Fruit fly (Drosophila melanogaster) whole organism, wandering third instar larva: ENCODE measurements around the gene CG14297.

Experiments
- Abd-B ChIP-seq: fragments of >200 bp; optimal IDR thresholded peaks from 2 replicates; lab custom pipeline; 2017; ENCODE audit warnings: missing biosample characterization, missing genetic modification characterization
- Hr83 ChIP-seq: fragments of 200-300 bp; sonication (Bioruptor generic); optimal IDR thresholded peaks from 2 replicates; lab custom pipeline; 2016; ENCODE audit warnings: missing biosample characterization, mild to moderate bottlenecking, missing genetic modification characterization, moderate library complexity; ENCODE audit not compliant: poor library complexity, severe bottlenecking
- woc ChIP-seq: sonication (Bioruptor generic); optimal IDR thresholded peaks from 2 replicates; lab custom pipeline; 2016; ENCODE audit warnings: missing biosample characterization, mild to moderate bottlenecking, missing genetic modification characterization

DNA sequence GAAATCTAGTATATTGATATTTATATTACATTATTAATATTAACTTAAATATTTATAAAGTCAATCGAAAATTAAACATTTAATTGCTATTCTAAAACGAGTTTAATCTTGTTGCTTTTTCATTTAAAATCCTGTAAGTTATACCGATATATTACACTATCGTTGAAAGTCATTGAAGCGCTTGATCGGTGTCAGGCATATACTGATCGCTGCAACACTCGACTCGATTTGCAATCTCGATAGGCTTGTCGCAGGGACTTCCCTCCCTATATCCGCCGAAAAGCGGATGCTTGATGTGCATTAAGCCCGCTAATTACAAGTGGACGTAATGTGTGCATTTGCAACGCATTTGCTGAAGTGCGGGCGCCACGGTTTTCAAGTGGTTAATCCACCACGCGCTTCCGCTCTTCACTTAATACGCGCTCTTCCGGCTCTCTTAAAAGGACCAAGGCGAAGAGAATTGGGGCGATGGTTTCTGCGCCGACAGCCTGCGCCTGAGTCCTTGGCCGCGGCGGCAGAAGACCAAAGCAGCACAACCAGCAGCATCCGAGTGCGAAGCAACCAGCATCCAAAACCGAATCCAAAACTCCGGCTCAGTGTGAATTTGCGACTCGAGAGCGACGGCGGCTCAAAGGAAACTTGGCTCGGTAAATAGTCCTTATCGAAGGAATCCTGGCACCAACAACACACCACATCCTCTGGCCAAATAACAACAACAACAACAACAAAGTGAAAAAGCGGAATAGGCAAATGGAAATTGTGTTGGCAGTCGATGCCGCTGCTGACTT, 31.2 kb downstream of the CG14297 start, which contains the start of gene CG42613:
- TF ChIP-seq Hr83 (GFP tag; lab: Kevin White, UChicago), result no peak
- TF ChIP-seq woc (GFP tag; lab: Kevin White, UChicago), result no peak
- TF ChIP-seq Abd-B (GFP tag; lab: Kevin White, UChicago), result no peak
